Worm (Caenorhabditis elegans) whole organism, young adult: ENCODE measurements around the gene R02E12.5.

Experiments used
- B0261.1 ChIP-seq: sonication (generic microtip); optimal IDR thresholded peaks from 2 replicates; lab custom pipeline; 2016; ENCODE audit warnings: mild to moderate bottlenecking, missing genetic modification characterization, moderate library complexity, missing compliant biosample characterization
- C06A6.2 ChIP-seq: fragments of 200-800 bp; sonication (Bioruptor generic); conservative IDR thresholded peaks from 2 replicates; pipeline ENCODE4 v1.3.6; 2022; ENCODE audit warnings: missing genetic modification characterization, missing compliant biosample characterization
- F22D6.2 ChIP-seq: sonication (generic microtip); optimal IDR thresholded peaks from 2 replicates; lab custom pipeline; 2016; ENCODE audit warnings: mild to moderate bottlenecking, missing genetic modification characterization, missing compliant biosample characterization
- F23B12.7 ChIP-seq: sonication (generic microtip); optimal IDR thresholded peaks from 2 replicates; lab custom pipeline; 2017; ENCODE audit warnings: missing genetic modification characterization, mild to moderate bottlenecking, missing compliant biosample characterization, antibody characterized with exemption, moderate library complexity; ENCODE audit not compliant: insufficient read depth
- F33H1.4 ChIP-seq: fragments of 200-800 bp; sonication (Bioruptor generic); IDR thresholded peaks from 2 replicates; pipeline ENCODE4 v1.3.6; 2022; ENCODE audit warnings: missing genetic modification reagents, missing genetic modification characterization, missing compliant biosample characterization
- F57A8.1 ChIP-seq: fragments of 200-800 bp; sonication (Bioruptor generic); optimal IDR thresholded peaks from 2 replicates; lab custom pipeline; 2018; ENCODE audit warnings: mild to moderate bottlenecking, missing genetic modification characterization, moderate library complexity, missing compliant biosample characterization
- Y79H2A.3 ChIP-seq: fragments of 200-800 bp; sonication (Bioruptor generic); conservative IDR thresholded peaks from 2 replicates; pipeline ENCODE4 v1.3.6; 2022; ENCODE audit warnings: missing genetic modification reagents, missing genetic modification characterization, missing compliant biosample characterization
- Y95B8A.8 ChIP-seq: fragments of 200-800 bp; sonication (Bioruptor generic); IDR thresholded peaks from 2 replicates; pipeline ENCODE4 v1.3.6; 2022; ENCODE audit warnings: missing genetic modification reagents, missing genetic modification characterization, missing compliant biosample characterization
- akir-1 ChIP-seq: fragments of 200-800 bp; sonication (Bioruptor generic); optimal IDR thresholded peaks from 2 replicates; lab custom pipeline; 2018; ENCODE audit warnings: mild to moderate bottlenecking, missing genetic modification characterization, moderate library complexity, missing compliant biosample characterization
- aptf-3 ChIP-seq: fragments of 200-800 bp; sonication (Bioruptor generic); IDR thresholded peaks from 2 replicates; pipeline ENCODE4 v1.3.6; 2022; ENCODE audit warnings: missing genetic modification characterization, missing compliant biosample characterization
- atf-7 ChIP-seq: sonication (generic microtip); optimal IDR thresholded peaks from 2 replicates; lab custom pipeline; 2017; ENCODE audit warnings: mild to moderate bottlenecking, missing genetic modification characterization, missing compliant biosample characterization
- athp-1 ChIP-seq: sonication (generic microtip); optimal IDR thresholded peaks from 2 replicates; lab custom pipeline; 2017; ENCODE audit warnings: mild to moderate bottlenecking, missing genetic modification characterization, missing compliant biosample characterization
- bed-1 ChIP-seq: fragments of 200-800 bp; sonication (Bioruptor generic); IDR thresholded peaks from 2 replicates; pipeline ENCODE4 v1.3.6; 2022; ENCODE audit warnings: missing genetic modification reagents, missing genetic modification characterization, missing compliant biosample characterization
- ceh-58 ChIP-seq: fragments of 200-800 bp; sonication (Bioruptor generic); IDR thresholded peaks from 2 replicates; pipeline ENCODE4 v1.3.6; 2022; ENCODE audit warnings: missing genetic modification characterization, missing compliant biosample characterization
- dpff-1 ChIP-seq: sonication (generic microtip); optimal IDR thresholded peaks from 2 replicates; lab custom pipeline; 2017; ENCODE audit warnings: mild to moderate bottlenecking, missing genetic modification characterization, missing compliant biosample characterization
- efl-1 ChIP-seq: fragments of 150-350 bp; optimal IDR thresholded peaks from 2 replicates; lab custom pipeline; 2014; ENCODE audit warnings: missing biosample characterization, missing genetic modification reagents, missing genetic modification characterization
- egl-18 ChIP-seq: fragments of 200-800 bp; sonication (Bioruptor generic); IDR thresholded peaks from 2 replicates; pipeline ENCODE4 v1.3.6; 2022; ENCODE audit warnings: missing genetic modification reagents, missing genetic modification characterization, missing compliant biosample characterization
- egl-44 ChIP-seq: fragments of 200-800 bp; sonication (Bioruptor generic); IDR thresholded peaks from 2 replicates; pipeline ENCODE4 v1.3.6; 2022; ENCODE audit warnings: missing genetic modification reagents, missing genetic modification characterization, missing compliant biosample characterization
- hlh-12 ChIP-seq: sonication (generic microtip); optimal IDR thresholded peaks from 2 replicates; lab custom pipeline; 2016; ENCODE audit warnings: missing genetic modification characterization, missing compliant biosample characterization
- hsf-1 ChIP-seq: fragments of 200-800 bp; sonication (Bioruptor generic); IDR thresholded peaks from 2 replicates; pipeline ENCODE4 v1.3.6; 2022; ENCODE audit warnings: missing genetic modification reagents, missing genetic modification characterization, missing compliant biosample characterization
- lsy-27 ChIP-seq: sonication (generic microtip); optimal IDR thresholded peaks from 2 replicates; lab custom pipeline; 2017; ENCODE audit warnings: missing genetic modification characterization, mild to moderate bottlenecking, missing compliant biosample characterization, antibody characterized with exemption, missing genotype, borderline replicate concordance; ENCODE audit not compliant: insufficient read depth
- madf-8 ChIP-seq: fragments of 200-800 bp; sonication (Bioruptor generic); conservative IDR thresholded peaks from 2 replicates; pipeline ENCODE4 v1.3.6; 2022; ENCODE audit warnings: missing genetic modification reagents, missing genetic modification characterization, missing compliant biosample characterization
- mel-28 ChIP-seq: sonication (generic microtip); optimal IDR thresholded peaks from 2 replicates; lab custom pipeline; 2016; ENCODE audit warnings: borderline replicate concordance, mild to moderate bottlenecking, missing genetic modification characterization, missing compliant biosample characterization
- mes-4 ChIP-seq: sonication (generic microtip); optimal IDR thresholded peaks from 2 replicates; lab custom pipeline; 2016; ENCODE audit warnings: missing genotype, missing genetic modification characterization, missing compliant biosample characterization
- nhr-80 ChIP-seq: sonication (generic microtip); optimal IDR thresholded peaks from 2 replicates; lab custom pipeline; 2016; ENCODE audit warnings: missing genetic modification characterization, missing compliant biosample characterization
- nhr-90 ChIP-seq: sonication (generic microtip); optimal IDR thresholded peaks from 2 replicates; lab custom pipeline; 2016; ENCODE audit warnings: missing genotype, mild to moderate bottlenecking, missing genetic modification characterization, missing compliant biosample characterization
- rcor-1 ChIP-seq: fragments of 200-800 bp; sonication (Bioruptor generic); IDR thresholded peaks from 2 replicates; pipeline ENCODE4 v1.3.6; 2022; ENCODE audit warnings: missing genetic modification reagents, missing genetic modification characterization, missing compliant biosample characterization
- repo-1 ChIP-seq: sonication (generic microtip); optimal IDR thresholded peaks from 2 replicates; lab custom pipeline; 2017; ENCODE audit warnings: mild to moderate bottlenecking, missing genetic modification characterization, missing compliant biosample characterization
- rpc-1 ChIP-seq, 2 experiments: fragments of 150-350 bp in 1 of 2; sonication (generic microtip) in 1 of 2; optimal IDR thresholded peaks; 2 replicates each; lab custom pipeline; 2014 to 2018; ENCODE audit warnings: missing biosample characterization in 1 of 2, missing genetic modification characterization in 1 of 2, missing genetic modification reagents in 1 of 2, missing genotype in 1 of 2
- sdz-38 ChIP-seq: sonication (generic microtip); optimal IDR thresholded peaks from 2 replicates; lab custom pipeline; 2016; ENCODE audit warnings: missing genotype, missing genetic modification characterization, missing compliant biosample characterization
- snpc-1.1 ChIP-seq: sonication (generic microtip); optimal IDR thresholded peaks from 2 replicates; lab custom pipeline; 2017; ENCODE audit warnings: missing genetic modification characterization, mild to moderate bottlenecking, missing compliant biosample characterization, antibody characterized with exemption, moderate library complexity, missing genotype, missing genetic modification reagents; ENCODE audit not compliant: insufficient read depth
- snpc-3.4 ChIP-seq: sonication (generic microtip); optimal IDR thresholded peaks from 2 replicates; lab custom pipeline; 2017; ENCODE audit warnings: missing genetic modification characterization, mild to moderate bottlenecking, missing compliant biosample characterization, antibody characterized with exemption, moderate library complexity, missing genotype, missing genetic modification reagents
- somi-1 ChIP-seq: fragments of 200-800 bp; sonication (Bioruptor generic); optimal IDR thresholded peaks from 2 replicates; lab custom pipeline; 2018; ENCODE audit warnings: mild to moderate bottlenecking, missing genetic modification characterization, missing compliant biosample characterization
- tbp1 ChIP-seq: fragments of 200-800 bp; sonication (Bioruptor generic); optimal IDR thresholded peaks from 2 replicates; lab custom pipeline; 2018; ENCODE audit warnings: mild to moderate bottlenecking, missing genetic modification characterization, missing compliant biosample characterization
- tlf-1 ChIP-seq: fragments of 200-800 bp; sonication (Bioruptor generic); optimal IDR thresholded peaks from 2 replicates; lab custom pipeline; 2018; ENCODE audit warnings: mild to moderate bottlenecking, missing genetic modification characterization, missing compliant biosample characterization
- ztf-3 ChIP-seq: fragments of 200-800 bp; sonication (Bioruptor generic); optimal IDR thresholded peaks from 2 replicates; lab custom pipeline; 2018; ENCODE audit warnings: mild to moderate bottlenecking, missing genetic modification characterization, missing compliant biosample characterization

Gene R02E12.5

DNA sequence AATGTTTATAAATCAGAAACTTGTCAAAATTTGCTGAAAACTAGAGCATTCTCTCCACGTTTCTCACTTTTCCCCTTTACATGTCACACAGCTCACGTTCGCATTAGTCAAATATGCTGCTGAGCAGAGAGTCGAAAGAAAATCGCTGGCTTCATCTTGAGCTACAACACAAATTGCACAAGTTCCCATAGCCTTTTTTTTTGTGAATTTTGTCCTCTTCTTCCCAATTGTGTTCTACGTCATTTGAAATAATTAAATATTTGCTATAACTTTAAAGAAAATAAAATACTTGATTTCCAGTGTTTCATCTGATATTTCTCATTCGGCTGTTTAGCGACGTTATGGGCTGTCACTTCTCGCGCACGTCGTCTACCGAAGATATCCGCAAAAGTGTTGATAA, at the start of gene R02E12.5:
R02E12.5 (plus strand) TSS at position 301 of the 400 bp plus-strand sequence.
- TF ChIP-seq lsy-27 (tag; lab: Kevin White, UChicago) (no peak), F33H1.4 (no peak), efl-1 (GFP tag; lab: Kevin White, UChicago) (no peak), athp-1 (tag; lab: Kevin White, UChicago) (no peak), snpc-3.4 (tag; lab: Kevin White, UChicago) (no peak), F23B12.7 (no peak), atf-7 (tag; lab: Kevin White, UChicago) (no peak), dpff-1 (no peak), F57A8.1 (no peak), Y95B8A.8 (no peak), nhr-80 (tag; lab: Kevin White, UChicago) (no peak), akir-1 (GFP tag; lab: Kevin White, UChicago) (no peak), snpc-1.1 (no peak), ztf-3 (GFP tag; lab: Kevin White, UChicago) (no peak), madf-8 (GFP tag; lab: Robert Waterston, UW) (no peak), C06A6.2 (no peak), rcor-1 (GFP tag; lab: Robert Waterston, UW) (no peak)

ce11 chrX:3949026-3949425, 48.1 kb upstream of the R02E12.5 start:
- TF ChIP-seq nhr-90 (no peak), nhr-80 (tag; lab: Kevin White, UChicago) (peak; percentile 72)

DNA sequence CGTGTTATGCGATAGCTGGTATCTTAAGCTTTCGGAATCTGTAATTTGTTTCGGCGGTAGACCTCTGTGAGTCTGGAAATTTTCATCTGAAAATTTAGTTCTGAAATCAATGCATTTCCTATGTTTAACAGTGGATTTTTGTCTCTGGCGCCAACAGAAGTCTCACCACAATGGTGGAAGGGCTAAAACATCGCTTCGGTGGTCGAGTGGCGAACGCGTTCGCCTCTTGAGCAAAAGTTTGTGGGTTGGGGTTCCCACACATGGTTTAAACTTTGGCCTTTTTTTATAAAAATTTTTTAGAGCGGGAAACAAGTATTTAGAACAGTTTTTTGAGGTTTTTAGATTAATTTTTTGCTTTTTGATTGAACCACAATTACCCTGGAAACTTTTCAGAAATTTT, 47.4 kb upstream of the R02E12.5 start:
- TF ChIP-seq snpc-1.1 = no peak
- peak; percentile 80 for TF ChIP-seq tbp1 (GFP tag; lab: Kevin White, UChicago)
- no peak for TF ChIP-seq Y79H2A.3 (GFP tag; lab: Robert Waterston, UW)
- no peak for TF ChIP-seq ceh-58 (GFP tag; lab: Robert Waterston, UW)
- no peak for TF ChIP-seq F23B12.7
- no peak for TF ChIP-seq aptf-3 (GFP tag; lab: Robert Waterston, UW)
- TF ChIP-seq athp-1 (tag; lab: Kevin White, UChicago) = no peak
- no peak for TF ChIP-seq somi-1 (GFP tag; lab: Kevin White, UChicago)
- TF ChIP-seq tlf-1 (GFP tag; lab: Kevin White, UChicago) = no peak
- TF ChIP-seq mes-4 (tag; lab: Kevin White, UChicago) = no peak
- 0 out of 2 replicates have a peak, but pooled peaks have one; percentile 31 for TF ChIP-seq egl-18 (GFP tag; lab: Robert Waterston, UW)
- TF ChIP-seq sdz-38 (tag; lab: Kevin White, UChicago) = no peak
- TF ChIP-seq egl-44 (GFP tag; lab: Robert Waterston, UW) = no peak
- peak; percentile 53 for TF ChIP-seq B0261.1 (tag; lab: Kevin White, UChicago)
- no peak for TF ChIP-seq Y95B8A.8
- TF ChIP-seq mel-28 = no peak
- no peak for TF ChIP-seq F22D6.2
- TF ChIP-seq rpc-1 (optimal IDR thresholded peaks at IDR 0.05; lab: Kevin White, UChicago) = no peak
- peak; percentile 59 for TF ChIP-seq rpc-1 (tag; optimal IDR thresholded peaks at IDR 0.05; lab: Kevin White, UChicago)
- TF ChIP-seq bed-1 (GFP tag; lab: Robert Waterston, UW) = no peak
- TF ChIP-seq repo-1 (tag; lab: Kevin White, UChicago) = no peak
- TF ChIP-seq nhr-90 = no peak
- TF ChIP-seq F33H1.4 = no peak
- TF ChIP-seq hsf-1 (GFP tag; lab: Robert Waterston, UW) = no peak

DNA sequence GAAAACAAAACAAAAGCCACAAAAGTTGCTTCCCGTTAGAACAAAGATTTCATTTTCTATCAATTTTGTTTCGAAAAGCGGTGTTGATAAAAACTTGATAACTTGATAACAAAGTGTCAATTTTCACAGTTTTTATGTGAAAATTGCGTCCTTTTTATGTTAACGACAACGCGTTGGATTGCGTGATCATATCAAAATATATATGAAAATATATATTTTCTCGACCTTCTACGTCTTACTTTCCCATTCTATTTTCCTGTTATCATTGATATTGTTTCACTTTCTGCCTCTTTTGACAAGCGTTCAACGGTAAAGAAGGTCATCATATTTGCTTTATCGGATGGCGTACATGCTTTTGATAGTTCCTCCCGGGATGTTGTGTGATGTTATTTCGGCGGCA, 44.4 kb upstream of the R02E12.5 start:
- TF ChIP-seq nhr-80 (tag; lab: Kevin White, UChicago) (peak; percentile 84), hlh-12 (tag; lab: Kevin White, UChicago) (no peak)
